Worm (Caenorhabditis elegans): ENCODE results near the gene zipt-2.3.

zipt-2.3 gene

ce11 chrII:13673605-13674193 lies 42.0 kb downstream of the zipt-2.3 start:
- peak; percentile 29 for TF ChIP-seq ztf-26 (tag; optimal IDR thresholded peaks at IDR 0.05)
- peak; percentile 24 for TF ChIP-seq K12H6.12 (tag; optimal IDR thresholded peaks at IDR 0.05)
- TF ChIP-seq repo-1 (tag; optimal IDR thresholded peaks at IDR 0.05), result no peak
- 0 out of 2 replicates have a peak, but pooled peaks have one; percentile 4 for TF ChIP-seq dox-1 (GFP tag; IDR thresholded peaks at IDR 0.05)
- no peak for TF ChIP-seq lag-1 (GFP tag; IDR thresholded peaks at IDR 0.05)
- TF ChIP-seq cebp-1 (GFP tag; IDR thresholded peaks at IDR 0.05), result no peak
- TF ChIP-seq cebp-1 (tag; optimal IDR thresholded peaks at IDR 0.05), result peak; percentile 21
- peak; percentile 17 for TF ChIP-seq somi-1 (GFP tag; optimal IDR thresholded peaks at IDR 0.05)

DNA sequence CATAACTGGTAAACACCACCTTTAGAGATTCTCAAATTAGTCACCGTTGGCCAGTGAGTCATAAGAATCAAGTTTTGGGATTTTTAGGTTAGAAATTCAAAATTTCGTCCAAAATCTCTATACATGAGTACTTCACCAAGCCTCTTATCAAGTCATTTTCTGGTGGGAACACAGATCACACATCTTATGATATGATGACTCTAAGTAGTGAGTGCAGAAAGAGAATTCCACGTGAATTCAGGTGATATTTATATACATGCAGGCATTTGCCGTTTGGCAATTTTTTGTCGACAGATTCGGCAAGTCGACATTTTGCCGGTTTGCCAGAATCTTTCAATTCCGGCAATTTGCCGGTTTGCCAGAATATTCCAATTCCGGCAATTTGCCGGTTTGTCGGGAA lies 43.6 kb downstream of the zipt-2.3 start:
- TF ChIP-seq F55B11.4 (tag; optimal IDR thresholded peaks at IDR 0.05; ENCODE audit: borderline replicate concordance, insufficient read depth) (no peak), F10E7.11 (tag; optimal IDR thresholded peaks at IDR 0.05) (no peak), nfyb-1 (GFP tag; IDR thresholded peaks at IDR 0.05) (0 out of 2 replicates have a peak, but pooled peaks have one; percentile 33), zim-3 (tag; optimal IDR thresholded peaks at IDR 0.05) (no peak), gei-17 (GFP tag; optimal IDR thresholded peaks at IDR 0.05) (no peak), hsf-1 (GFP tag; IDR thresholded peaks at IDR 0.05) (no peak), ztf-25 (GFP tag; IDR thresholded peaks at IDR 0.05) (no peak), mxl-1 (tag; optimal IDR thresholded peaks at IDR 0.05) (no peak), unc-62 (GFP tag; optimal IDR thresholded peaks at IDR 0.05) (no peak), lsy-27 (tag; optimal IDR thresholded peaks at IDR 0.05; ENCODE audit: borderline replicate concordance, insufficient read depth) (no peak), nhr-80 (tag; optimal IDR thresholded peaks at IDR 0.05) (peak; percentile 20)

ce11 chrII:13670707-13671295 lies 44.9 kb downstream of the zipt-2.3 start:
- TF ChIP-seq zfh-2 (GFP tag; conservative IDR thresholded peaks at IDR 0.05) (peak; percentile 64), nhr-80 (tag; optimal IDR thresholded peaks at IDR 0.05) (peak; percentile 86), dox-1 (GFP tag; IDR thresholded peaks at IDR 0.05) (0 out of 2 replicates have a peak, but pooled peaks have one; percentile 26), ztf-18 (tag; optimal IDR thresholded peaks at IDR 0.05) (no peak), atf-7 (tag; optimal IDR thresholded peaks at IDR 0.05) (peak; percentile 21)

DNA sequence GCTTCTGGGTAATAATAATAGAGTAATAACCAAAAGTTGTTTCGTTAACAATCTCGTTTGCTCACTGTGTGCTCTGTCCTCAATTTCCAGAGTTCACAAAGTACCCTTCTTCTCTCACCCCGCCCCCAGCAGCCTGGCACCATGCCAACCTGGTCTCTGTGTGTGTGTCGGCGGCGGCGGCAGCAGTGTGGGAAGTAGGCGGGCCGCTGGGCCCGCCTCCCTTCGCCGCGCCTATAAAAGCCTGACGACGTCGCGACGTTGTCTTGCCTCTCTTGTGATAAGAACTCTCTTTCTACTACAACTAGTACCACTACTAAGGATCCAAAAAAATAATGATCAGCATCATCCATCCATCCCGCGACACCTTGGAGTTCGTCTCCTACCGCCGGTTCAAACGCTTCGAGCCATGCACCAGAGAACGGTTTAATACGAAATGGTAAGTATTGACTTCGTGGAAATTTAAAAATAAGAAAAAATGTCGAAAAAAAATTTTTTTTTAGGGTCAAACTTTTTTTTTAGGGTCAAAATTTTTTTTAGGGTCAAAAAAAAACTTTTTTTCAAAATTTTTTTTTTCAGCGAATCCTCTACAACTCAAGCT lies 46.7 kb downstream of the zipt-2.3 start, which contains the start of gene C31C9.7:
Gene C31C9.7 (plus strand): TSS at position 261 of the 598 bp plus-strand sequence.
- TF ChIP-seq lin-26 (GFP tag; IDR thresholded peaks at IDR 0.05) (0 out of 2 replicates have a peak, but pooled peaks have one; percentile 46), attf-5 (GFP tag; optimal IDR thresholded peaks at IDR 0.05) (no peak), B0336.3 (GFP tag; IDR thresholded peaks at IDR 0.05) (peak; percentile 36; the same call in 1 of the 2 replicates), madf-10 (tag; optimal IDR thresholded peaks at IDR 0.05) (peak; percentile 25), cebp-1 (GFP tag; IDR thresholded peaks at IDR 0.05) (no peak), cebp-1 (tag; optimal IDR thresholded peaks at IDR 0.05) (no peak), tbp1 (GFP tag; optimal IDR thresholded peaks at IDR 0.05) (peak; percentile 5), ama-1 (optimal IDR thresholded peaks at IDR 0.05) (peak; percentile 76), ama-1 (GFP tag; optimal IDR thresholded peaks at IDR 0.05) (no peak), mcd-1 (GFP tag; IDR thresholded peaks at IDR 0.05) (peak; percentile 12; the same call in 1 of the 2 replicates), B0019.2 (GFP tag; conservative IDR thresholded peaks at IDR 0.05) (0 out of 2 replicates have a peak, but pooled peaks have one; percentile 25), zfh-2 (GFP tag; conservative IDR thresholded peaks at IDR 0.05) (peak; percentile 86), nfya-1 (tag; optimal IDR thresholded peaks at IDR 0.05; ENCODE audit: borderline replicate concordance, insufficient read depth) (no peak), aptf-2 (GFP tag; conservative IDR thresholded peaks at IDR 0.05) (no peak), nhr-80 (tag; optimal IDR thresholded peaks at IDR 0.05) (peak; percentile 64), dox-1 (GFP tag; IDR thresholded peaks at IDR 0.05) (peak; percentile 28; the same call in 1 of the 2 replicates), egrh-3 (GFP tag; IDR thresholded peaks at IDR 0.05) (peak; percentile 83; the same call in 1 of the 2 replicates)
